Worm (Caenorhabditis elegans): ENCODE data around the gene svh-1.

The svh-1 gene

DNA sequence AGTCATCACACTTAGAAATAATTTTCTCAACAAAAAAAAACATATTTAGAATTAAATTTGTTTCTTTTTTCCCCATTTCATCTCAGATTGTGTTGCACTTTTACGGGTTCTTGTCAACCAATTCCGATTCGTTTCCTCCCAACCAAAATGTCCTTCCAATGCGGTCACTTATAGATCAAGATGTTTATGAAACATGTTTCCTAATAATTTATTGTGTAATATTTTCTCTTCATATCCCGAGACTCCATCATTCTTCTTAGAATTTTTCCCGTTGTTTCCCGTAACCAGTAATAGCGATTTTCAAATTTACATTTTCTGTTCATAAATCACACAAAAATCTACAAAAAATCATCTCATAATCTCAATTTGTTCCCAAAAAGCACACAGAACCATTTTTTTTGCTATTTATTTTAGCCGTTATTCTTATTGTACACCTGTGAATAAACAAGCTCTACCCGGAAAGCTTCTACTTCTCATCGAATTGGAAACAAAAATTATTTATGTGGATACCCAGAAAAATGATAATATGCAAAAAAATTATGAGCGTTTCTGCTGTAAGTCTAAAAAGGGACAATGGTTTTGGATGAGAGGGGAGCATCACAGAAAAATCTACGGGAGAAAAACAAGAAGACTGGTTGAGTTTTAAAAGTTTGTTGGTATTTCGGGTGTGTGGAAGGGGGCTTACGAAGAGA lies 17.8 kb upstream of the svh-1 start (continued):
- peak; percentile 9 for TF ChIP-seq snpc-1.3 (tag; optimal IDR thresholded peaks at IDR 0.05; ENCODE audit: insufficient read depth)

DNA sequence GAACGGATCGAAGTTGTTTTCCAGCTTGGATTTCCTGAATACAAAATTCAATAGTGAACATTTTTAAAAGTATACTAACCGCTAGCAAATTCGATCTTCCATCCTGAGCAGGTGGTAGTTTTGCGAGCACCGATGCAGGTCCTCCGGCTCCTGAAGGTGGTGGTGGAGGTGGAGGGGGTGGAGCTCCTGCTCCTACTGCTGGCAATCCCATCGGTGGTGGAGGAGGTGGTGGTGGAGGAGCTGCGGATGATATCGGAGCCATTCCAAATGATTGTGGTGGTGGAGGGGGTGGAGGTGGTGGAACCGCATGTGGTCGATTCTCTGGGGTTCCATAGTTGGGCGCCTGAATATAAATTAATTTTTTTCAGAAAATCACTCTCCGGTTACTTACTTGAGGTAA lies 16.7 kb upstream of the svh-1 start:
- TF ChIP-seq egrh-3 (GFP tag; IDR thresholded peaks at IDR 0.05), result peak; percentile 83; the same call in 1 of the 2 replicates
- 0 out of 2 replicates have a peak, but pooled peaks have one; percentile 5 for TF ChIP-seq ztf-25 (GFP tag; IDR thresholded peaks at IDR 0.05)
- TF ChIP-seq zfh-2 (GFP tag; conservative IDR thresholded peaks at IDR 0.05), result peak; percentile 87
- TF ChIP-seq somi-1 (GFP tag; optimal IDR thresholded peaks at IDR 0.05), result no peak
- TF ChIP-seq mcd-1 (GFP tag; IDR thresholded peaks at IDR 0.05), result 0 out of 2 replicates have a peak, but pooled peaks have one; percentile 27

DNA sequence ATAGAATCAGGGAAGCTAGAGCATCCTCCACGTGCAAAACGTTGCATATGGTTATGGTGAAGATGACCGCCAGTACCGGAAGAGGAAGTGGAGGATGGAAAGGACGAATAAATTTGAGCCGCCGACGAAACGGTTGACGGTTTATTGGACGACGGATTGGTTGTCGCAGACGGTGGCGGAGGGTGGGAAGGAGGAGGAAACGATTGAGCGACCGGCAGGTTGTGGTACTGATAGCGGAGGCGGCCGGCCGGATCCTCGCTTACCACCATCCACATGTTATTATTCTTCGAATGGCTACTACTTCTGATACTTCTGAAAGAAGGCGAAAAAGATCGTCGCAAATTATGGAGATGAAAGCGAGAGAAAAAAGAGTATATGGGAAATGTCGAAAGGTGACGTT lies 13.5 kb upstream of the svh-1 start:
- TF ChIP-seq zfh-2 (GFP tag; conservative IDR thresholded peaks at IDR 0.05) (peak; percentile 70), F49E8.2 (tag; optimal IDR thresholded peaks at IDR 0.05; ENCODE audit: insufficient read depth) (no peak)

DNA sequence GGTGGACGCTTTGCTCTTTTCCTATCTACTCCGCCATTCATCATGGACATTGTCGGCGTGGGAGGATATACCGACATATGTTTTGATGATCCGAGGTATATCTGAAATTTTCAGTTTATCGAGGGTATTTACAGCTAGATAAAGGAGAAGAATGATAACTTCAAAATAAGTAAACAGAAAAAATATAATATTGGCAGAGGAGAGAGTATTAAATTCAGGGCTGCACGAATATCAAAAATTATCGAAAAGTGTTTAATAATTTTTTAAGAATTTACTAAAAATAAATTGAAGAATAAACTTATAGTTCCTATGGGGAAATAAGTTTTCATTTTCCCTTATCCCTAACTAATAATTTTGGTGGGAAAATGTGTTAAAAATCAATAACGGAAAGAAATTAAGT lies 7.6 kb upstream of the svh-1 start, which contains the start of gene wsp-1:
wsp-1 (minus strand) TSS at position 101 of the 400 bp plus-strand sequence.
- TF ChIP-seq akir-1 (GFP tag; optimal IDR thresholded peaks at IDR 0.05) (no peak), dox-1 (GFP tag; IDR thresholded peaks at IDR 0.05) (no peak), sptf-2 (GFP tag; optimal IDR thresholded peaks at IDR 0.05) (no peak), ceh-100 (GFP tag; IDR thresholded peaks at IDR 0.05) (no peak), dpl-1 (GFP tag; optimal IDR thresholded peaks at IDR 0.05) (no peak), tlf-1 (GFP tag; optimal IDR thresholded peaks at IDR 0.05) (no peak), snpc-3.4 (tag; optimal IDR thresholded peaks at IDR 0.05) (no peak), mcd-1 (GFP tag; IDR thresholded peaks at IDR 0.05) (no peak), gei-17 (GFP tag; optimal IDR thresholded peaks at IDR 0.05) (no peak), ztf-22 (GFP tag; optimal IDR thresholded peaks at IDR 0.05) (no peak), ccch-3 (GFP tag; optimal IDR thresholded peaks at IDR 0.05) (no peak), Y79H2A.3 (GFP tag; conservative IDR thresholded peaks at IDR 0.05) (no peak), cebp-1 (GFP tag; IDR thresholded peaks at IDR 0.05) (no peak), cebp-1 (tag; optimal IDR thresholded peaks at IDR 0.05) (no peak), ZK185.1 (tag; optimal IDR thresholded peaks at IDR 0.05; ENCODE audit: poor library complexity, severe bottlenecking) (no peak), zfh-2 (GFP tag; conservative IDR thresholded peaks at IDR 0.05) (no peak), ceh-79 (tag; optimal IDR thresholded peaks at IDR 0.05) (no peak), F55B11.4 (tag; optimal IDR thresholded peaks at IDR 0.05; ENCODE audit: borderline replicate concordance, insufficient read depth) (no peak), madf-3 (GFP tag; IDR thresholded peaks at IDR 0.05) (no peak)

DNA sequence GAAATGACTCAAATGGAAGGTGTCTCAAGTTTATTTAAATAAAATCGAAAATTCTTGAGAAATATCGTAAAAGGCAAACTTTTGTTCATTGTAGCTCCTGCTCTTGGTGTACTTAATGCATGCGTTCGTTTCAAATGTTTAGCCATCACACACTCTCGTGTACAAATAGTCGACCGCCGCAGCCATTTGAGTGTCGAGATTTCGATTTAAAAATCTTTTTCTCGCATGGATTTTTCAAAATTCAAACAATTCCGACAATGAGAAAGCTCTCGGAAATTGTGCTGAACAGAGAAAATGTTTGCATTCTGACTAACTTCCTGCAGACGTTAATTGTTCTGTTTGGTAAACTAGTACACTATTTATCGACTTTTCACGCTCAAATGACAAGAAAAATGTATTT lies 7.1 kb upstream of the svh-1 start:
- TF ChIP-seq cebp-2 (GFP tag; IDR thresholded peaks at IDR 0.05) (0 out of 2 replicates have a peak, but pooled peaks have one; percentile 69), fkh-3 (tag; optimal IDR thresholded peaks at IDR 0.05) (no peak), nfyb-1 (GFP tag; IDR thresholded peaks at IDR 0.05) (no peak)

DNA sequence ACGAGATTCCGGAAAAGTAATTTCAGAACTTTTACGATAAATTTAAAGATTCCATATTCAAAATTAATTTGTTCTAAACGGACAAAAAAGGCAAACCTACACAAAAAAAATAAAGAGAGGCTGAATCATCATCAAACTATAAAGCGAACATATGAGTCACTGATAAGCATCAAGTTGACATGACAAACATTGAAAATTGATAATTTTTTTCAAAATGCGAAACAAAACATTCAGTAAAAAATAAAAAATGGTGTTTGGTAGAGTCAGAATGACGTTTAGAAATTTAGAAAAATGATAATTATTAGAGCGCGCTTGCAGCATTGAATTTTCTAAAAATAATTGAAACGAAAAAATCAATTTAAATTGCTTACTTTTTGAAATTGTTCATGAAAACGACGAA lies 6.6 kb upstream of the svh-1 start:
- TF ChIP-seq nhr-80 (tag; optimal IDR thresholded peaks at IDR 0.05) (peak; percentile 68), lag-1 (GFP tag; IDR thresholded peaks at IDR 0.05) (no peak), F57C9.4 (tag; optimal IDR thresholded peaks at IDR 0.05) (no peak), nhr-179 (tag; optimal IDR thresholded peaks at IDR 0.05) (no peak), F23B12.7 (tag; optimal IDR thresholded peaks at IDR 0.05; ENCODE audit: insufficient read depth) (peak; percentile 5), lin-40 (tag; optimal IDR thresholded peaks at IDR 0.05) (no peak), K12H6.12 (tag; optimal IDR thresholded peaks at IDR 0.05) (no peak)
